Worm (Caenorhabditis elegans): Measurements from ENCODE around the gene crn-5.

The crn-5 gene

ce11 chrII:10598970-10599369 lies 6.4 kb downstream of the crn-5 start, which contains the start of gene C14A4.9:
C14A4.9 (plus strand) TSS chrII:10599337.
- no peak for TF ChIP-seq med-1 (GFP tag; optimal IDR thresholded peaks at IDR 0.05; ENCODE audit: insufficient read depth)
- TF ChIP-seq ref-1 (GFP tag; conservative IDR thresholded peaks at IDR 0.05): no peak
- TF ChIP-seq ztf-29 (GFP tag; IDR thresholded peaks at IDR 0.05): no peak
- no peak for TF ChIP-seq cog-1 (tag; optimal IDR thresholded peaks at IDR 0.05)
- TF ChIP-seq flt-1 (GFP tag; IDR thresholded peaks at IDR 0.05): no peak
- no peak for TF ChIP-seq klf-2 (GFP tag; conservative IDR thresholded peaks at IDR 0.05)
- no peak for TF ChIP-seq ztf-23 (GFP tag; IDR thresholded peaks at IDR 0.05)
- no peak for TF ChIP-seq T22C8.4 (GFP tag; IDR thresholded peaks at IDR 0.05)
- TF ChIP-seq tab-1 (GFP tag; IDR thresholded peaks at IDR 0.05): no peak

DNA sequence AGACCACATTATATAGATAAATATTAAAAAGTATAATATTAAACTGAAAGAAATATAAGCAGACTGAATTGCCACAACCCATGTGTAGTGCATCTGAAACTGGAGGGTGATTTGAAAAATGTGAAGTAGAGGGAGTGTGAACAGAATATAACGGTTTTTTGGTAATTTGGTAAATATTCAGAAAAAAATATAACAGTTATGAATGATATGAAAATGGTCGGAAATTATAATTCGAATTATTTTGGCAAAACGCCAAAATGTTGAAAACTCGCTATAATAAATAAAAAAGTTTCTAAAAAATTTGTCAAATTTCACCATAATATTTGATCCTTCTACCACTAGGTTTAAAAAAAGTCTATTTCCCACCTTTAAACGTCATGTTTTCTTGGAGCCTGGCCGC lies 9.6 kb downstream of the crn-5 start, which contains the start of gene srv-2:
TSS of gene srv-2 (minus strand) at position 101 of the 400 bp plus-strand sequence.
- TF ChIP-seq cog-1 (tag; optimal IDR thresholded peaks at IDR 0.05) (no peak), T22C8.4 (GFP tag; IDR thresholded peaks at IDR 0.05) (no peak), flt-1 (GFP tag; IDR thresholded peaks at IDR 0.05) (no peak), ref-1 (GFP tag; conservative IDR thresholded peaks at IDR 0.05) (no peak), ztf-29 (GFP tag; IDR thresholded peaks at IDR 0.05) (no peak)

- no peak for TF ChIP-seq klf-2 (GFP tag; conservative IDR thresholded peaks at IDR 0.05)
- TF ChIP-seq ztf-29 (GFP tag; IDR thresholded peaks at IDR 0.05): no peak
- no peak for TF ChIP-seq tab-1 (GFP tag; IDR thresholded peaks at IDR 0.05)
- no peak for TF ChIP-seq cog-1 (tag; optimal IDR thresholded peaks at IDR 0.05)
These were observed 11.0 kb downstream of the crn-5 start for ce11 chrII:10603560-10603959.

DNA sequence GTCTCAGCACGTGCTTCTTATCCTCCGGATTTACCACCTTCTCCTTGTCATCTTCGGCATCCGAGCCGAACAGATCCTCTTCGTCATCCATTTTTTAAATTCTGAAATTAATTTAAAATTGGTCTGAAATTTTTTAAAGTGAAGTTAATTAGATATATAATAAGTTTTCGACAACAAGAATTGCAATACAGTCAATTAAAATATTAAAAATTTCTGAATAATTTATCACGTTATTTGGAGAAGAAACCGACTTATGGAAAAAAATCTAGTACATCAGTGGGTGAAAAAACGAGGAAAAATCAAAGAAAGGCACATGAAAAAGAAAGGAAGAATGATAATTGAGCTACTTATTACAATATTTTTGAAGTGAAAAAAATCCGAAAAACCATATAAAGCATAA lies 13.0 kb downstream of the crn-5 start, which contains the start of gene taf-13:
TSS of gene taf-13 (minus strand) at position 101 of the 400 bp plus-strand sequence.
- no peak for TF ChIP-seq flt-1 (GFP tag; IDR thresholded peaks at IDR 0.05)
- no peak for TF ChIP-seq ztf-23 (GFP tag; IDR thresholded peaks at IDR 0.05)
- no peak for TF ChIP-seq klf-2 (GFP tag; conservative IDR thresholded peaks at IDR 0.05)
- TF ChIP-seq cog-1 (tag; optimal IDR thresholded peaks at IDR 0.05): no peak

- no peak for TF ChIP-seq cog-1 (tag; optimal IDR thresholded peaks at IDR 0.05)
- no peak for TF ChIP-seq ztf-29 (GFP tag; IDR thresholded peaks at IDR 0.05)
- TF ChIP-seq T22C8.4 (GFP tag; IDR thresholded peaks at IDR 0.05): no peak
- no peak for TF ChIP-seq ref-1 (GFP tag; conservative IDR thresholded peaks at IDR 0.05)
- no peak for TF ChIP-seq tab-1 (GFP tag; IDR thresholded peaks at IDR 0.05)
- no peak for TF ChIP-seq med-1 (GFP tag; optimal IDR thresholded peaks at IDR 0.05; ENCODE audit: insufficient read depth)
- no peak for TF ChIP-seq klf-2 (GFP tag; conservative IDR thresholded peaks at IDR 0.05)
- TF ChIP-seq ztf-23 (GFP tag; IDR thresholded peaks at IDR 0.05): no peak
- TF ChIP-seq flt-1 (GFP tag; IDR thresholded peaks at IDR 0.05): no peak
These were observed 14.8 kb downstream of the crn-5 start, which contains the start of gene ccm-3 for ce11 chrII:10607238-10607961. ccm-3 (minus strand) TSS chrII:10607275.

DNA sequence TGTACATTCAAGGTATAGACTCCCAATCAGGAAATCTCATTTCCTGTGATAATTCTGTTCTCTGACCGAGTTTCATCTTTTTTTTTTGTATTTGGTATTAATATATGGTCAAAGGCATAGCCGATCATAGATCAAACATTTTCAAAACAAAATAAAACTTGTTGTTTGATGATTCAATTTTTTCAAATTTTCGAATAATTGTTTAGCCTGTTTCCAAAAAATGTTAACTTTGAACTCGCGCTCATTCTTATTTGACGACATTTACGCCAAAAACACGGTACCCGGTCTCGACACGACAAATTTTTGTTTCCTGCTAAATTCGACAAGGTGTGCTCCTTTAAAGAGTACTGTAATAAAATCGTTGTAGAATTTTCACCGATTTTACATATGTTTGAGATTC lies 16.3 kb downstream of the crn-5 start:
- no peak for TF ChIP-seq ref-1 (GFP tag; conservative IDR thresholded peaks at IDR 0.05)
- TF ChIP-seq ztf-29 (GFP tag; IDR thresholded peaks at IDR 0.05): no peak
- TF ChIP-seq tab-1 (GFP tag; IDR thresholded peaks at IDR 0.05): no peak
- no peak for TF ChIP-seq T22C8.4 (GFP tag; IDR thresholded peaks at IDR 0.05)
- TF ChIP-seq ztf-23 (GFP tag; IDR thresholded peaks at IDR 0.05): no peak
- TF ChIP-seq cog-1 (tag; optimal IDR thresholded peaks at IDR 0.05): no peak

- TF ChIP-seq ztf-23 (GFP tag; IDR thresholded peaks at IDR 0.05) (no peak), T22C8.4 (GFP tag; IDR thresholded peaks at IDR 0.05) (no peak), med-1 (GFP tag; optimal IDR thresholded peaks at IDR 0.05; ENCODE audit: insufficient read depth) (no peak), ref-1 (GFP tag; conservative IDR thresholded peaks at IDR 0.05) (no peak), flt-1 (GFP tag; IDR thresholded peaks at IDR 0.05) (no peak), klf-2 (GFP tag; conservative IDR thresholded peaks at IDR 0.05) (no peak), ztf-29 (GFP tag; IDR thresholded peaks at IDR 0.05) (no peak), tab-1 (GFP tag; IDR thresholded peaks at IDR 0.05) (no peak), cog-1 (tag; optimal IDR thresholded peaks at IDR 0.05) (no peak)
These were observed 20.2 kb downstream of the crn-5 start, which contains the start of gene C14A4.12 for ce11 chrII:10612743-10613142. C14A4.12 (plus strand) TSS chrII:10613043.

DNA sequence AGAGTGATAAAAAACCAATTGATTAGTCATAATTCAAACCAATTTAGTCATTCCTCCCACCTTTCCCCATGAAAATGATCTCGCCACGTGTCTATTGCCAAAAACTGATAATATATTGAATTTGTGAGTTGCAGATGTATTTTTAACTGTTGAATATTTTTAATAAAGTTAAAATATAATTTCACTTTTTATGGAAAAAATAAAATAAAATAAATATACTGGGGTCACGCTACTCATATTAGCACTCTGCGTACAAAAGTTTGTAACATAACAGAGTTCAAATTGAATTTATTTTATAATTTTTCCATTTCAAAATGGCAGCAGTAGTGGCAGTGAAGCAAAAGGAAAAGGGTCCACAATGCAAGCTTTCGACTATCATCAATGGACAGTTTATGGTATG lies 25.6 kb downstream of the crn-5 start, which contains the start of gene C14A4.13:
TSS of gene C14A4.13 (plus strand) at position 301 of the 400 bp plus-strand sequence.
- TF ChIP-seq ref-1 (GFP tag; conservative IDR thresholded peaks at IDR 0.05) (no peak), med-1 (GFP tag; optimal IDR thresholded peaks at IDR 0.05; ENCODE audit: insufficient read depth) (no peak), flt-1 (GFP tag; IDR thresholded peaks at IDR 0.05) (no peak), ztf-23 (GFP tag; IDR thresholded peaks at IDR 0.05) (no peak), tab-1 (GFP tag; IDR thresholded peaks at IDR 0.05) (no peak), klf-2 (GFP tag; conservative IDR thresholded peaks at IDR 0.05) (no peak), cog-1 (tag; optimal IDR thresholded peaks at IDR 0.05) (no peak), ztf-29 (GFP tag; IDR thresholded peaks at IDR 0.05) (no peak), T22C8.4 (GFP tag; IDR thresholded peaks at IDR 0.05) (no peak)

- TF ChIP-seq med-1 (GFP tag; optimal IDR thresholded peaks at IDR 0.05; ENCODE audit: insufficient read depth) (no peak), ztf-29 (GFP tag; IDR thresholded peaks at IDR 0.05) (no peak), klf-2 (GFP tag; conservative IDR thresholded peaks at IDR 0.05) (no peak), ztf-23 (GFP tag; IDR thresholded peaks at IDR 0.05) (no peak), flt-1 (GFP tag; IDR thresholded peaks at IDR 0.05) (no peak)
These were observed 29.4 kb downstream of the crn-5 start, which contains the start of gene cutl-9 for ce11 chrII:10621965-10622364. cutl-9 (plus strand) TSS chrII:10622265.

ce11 chrII:10627086-10627485 lies 34.5 kb downstream of the crn-5 start:
- TF ChIP-seq tab-1 (GFP tag; IDR thresholded peaks at IDR 0.05) (no peak), ref-1 (GFP tag; conservative IDR thresholded peaks at IDR 0.05) (no peak), cog-1 (tag; optimal IDR thresholded peaks at IDR 0.05) (no peak)

All from whole organism, midembryonic.